Fruit fly (Drosophila melanogaster) whole organism, wandering third instar larva: Measurements from ENCODE around the gene Trim9.

Experiments
- HLH106 ChIP-seq: fragments of 200-800 bp; optimal IDR thresholded peaks from 3 replicates; lab custom pipeline; 2019; ENCODE audit warnings: missing biosample characterization, mild to moderate bottlenecking, missing genetic modification characterization, moderate library complexity
- Hnf4 ChIP-seq: fragments of 200-800 bp; sonication (Bioruptor generic); optimal IDR thresholded peaks from 2 replicates; lab custom pipeline; 2016; ENCODE audit warnings: missing biosample characterization, mild to moderate bottlenecking, missing genetic modification characterization
- N ChIP-seq: fragments of >200 bp; optimal IDR thresholded peaks from 2 replicates; lab custom pipeline; 2018; ENCODE audit warnings: missing biosample characterization, missing external identifiers, missing genetic modification characterization
- Rel ChIP-seq, 2 experiments: fragments of 200-800 bp; sonication (Bioruptor generic) in 1 of 2; optimal IDR thresholded peaks; 2 replicates in 1 of 2; 3 replicates in 1 of 2; lab custom pipeline; 2016 to 2019; ENCODE audit warnings: mild to moderate bottlenecking in 2 of 2, missing biosample characterization in 2 of 2, missing genetic modification characterization in 2 of 2, moderate library complexity in 1 of 2
- h ChIP-seq: fragments of 200-800 bp; sonication (Bioruptor generic); optimal IDR thresholded peaks from 3 replicates; lab custom pipeline; 2016; ENCODE audit warnings: missing biosample characterization, mild to moderate bottlenecking, missing genetic modification characterization
- psq ChIP-seq: fragments of 200-800 bp; sonication (Bioruptor generic); optimal IDR thresholded peaks from 3 replicates; lab custom pipeline; 2017; ENCODE audit warnings: missing biosample characterization, mild to moderate bottlenecking, missing genetic modification characterization, moderate library complexity

DNA sequence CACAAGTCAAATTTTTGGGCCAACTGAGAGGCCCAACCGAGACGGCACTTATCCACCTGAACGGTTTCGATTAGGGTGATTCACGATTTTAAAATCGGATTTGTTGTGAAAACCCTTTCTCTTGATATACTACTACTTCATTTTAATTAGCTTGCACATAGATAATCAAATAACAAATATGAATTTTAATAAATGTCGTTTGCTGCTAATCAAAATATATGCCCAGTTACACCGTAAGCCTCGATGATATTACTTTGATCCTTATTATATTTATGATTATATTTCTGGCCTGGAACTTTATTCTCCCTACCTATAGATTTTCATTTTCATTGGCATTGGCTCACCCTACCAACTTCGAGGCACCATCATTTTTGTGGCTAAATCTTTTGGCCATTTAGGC lies 71.2 kb downstream of the Trim9 start:
- peak; percentile 16 for TF ChIP-seq Hnf4
- TF ChIP-seq HLH106 (tag; lab: Kevin White, UChicago): peak; percentile 76
- TF ChIP-seq N: no peak
- peak; percentile 58 for TF ChIP-seq psq (GFP tag; lab: Kevin White, UChicago)
- TF ChIP-seq h (GFP tag; lab: Kevin White, UChicago): peak; percentile 68
- no peak for TF ChIP-seq Rel (GFP tag; optimal IDR thresholded peaks at IDR 0.05; lab: Kevin White, UChicago)
- TF ChIP-seq Rel (tag; optimal IDR thresholded peaks at IDR 0.05; lab: Kevin White, UChicago): peak; percentile 7
